Fruit fly (Drosophila melanogaster) Kc167 (cell line): ENCODE data around the gene CG42238.

ENCODE experiments used
- Myc ChIP-seq: fragments of >200 bp; optimal IDR thresholded peaks from 2 replicates; lab custom pipeline; 2017; ENCODE audit warnings: missing external identifiers
- Sin3A ChIP-seq: fragments of >200 bp; optimal IDR thresholded peaks from 2 replicates; lab custom pipeline; 2018; ENCODE audit warnings: missing external identifiers
- h ChIP-seq: fragments of >200 bp; optimal IDR thresholded peaks from 3 replicates; lab custom pipeline; 2018; ENCODE audit warnings: missing external identifiers
- insv ChIP-seq: fragments of >200 bp; optimal IDR thresholded peaks from 3 replicates; lab custom pipeline; 2018; ENCODE audit warnings: missing external identifiers
- psq ChIP-seq: fragments of >200 bp; optimal IDR thresholded peaks from 2 replicates; lab custom pipeline; 2017; ENCODE audit warnings: missing external identifiers
- ttk ChIP-seq: sonication (Bioruptor generic); optimal IDR thresholded peaks from 2 replicates; lab custom pipeline; 2017; ENCODE audit warnings: missing external identifiers

dm6 chr2L:21033315-21033714 is 18.6 kb downstream of the CG42238 start:
- TF ChIP-seq psq (lab: Kevin White, UChicago) = no peak
- TF ChIP-seq h = no peak
- TF ChIP-seq Sin3A (lab: Kevin White, UChicago) = no peak
- TF ChIP-seq ttk (lab: Kevin White, UChicago) = no peak
- no peak for TF ChIP-seq Myc
- TF ChIP-seq insv = no peak
